Worm (Caenorhabditis elegans): ENCODE data around the gene rgef-1.

rgef-1 gene

DNA sequence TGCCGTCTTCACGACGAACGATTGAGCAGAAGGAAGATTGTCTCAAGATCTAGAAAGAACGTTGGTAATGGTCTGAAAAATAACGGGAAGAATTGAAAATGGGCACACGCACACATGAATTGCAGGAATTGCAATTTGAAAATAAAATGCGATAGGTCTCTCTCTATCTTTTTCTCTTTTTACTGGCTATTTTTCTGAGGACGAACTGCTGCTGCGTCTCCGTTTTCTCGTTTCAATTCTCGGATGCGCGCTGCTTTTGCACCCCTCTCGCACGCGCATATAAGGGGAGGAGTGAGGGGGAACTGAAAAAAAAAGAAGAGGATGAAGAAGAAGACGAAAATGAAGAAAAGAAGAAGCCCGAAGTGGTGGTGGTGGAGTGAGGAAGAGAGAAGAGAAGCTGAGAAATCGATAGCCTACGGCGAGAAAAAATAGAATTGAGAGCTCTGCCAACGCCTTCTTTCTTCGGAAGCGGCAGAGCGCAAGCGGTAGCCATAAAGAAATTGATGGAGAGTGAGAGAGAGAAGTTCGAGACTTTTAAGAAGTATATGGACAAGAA, at the start of gene rgef-1:
TSS of gene rgef-1 (minus strand) at position 51 of the 556 bp plus-strand sequence.
- TF ChIP-seq W03F9.2 (tag; optimal IDR thresholded peaks at IDR 0.05) = no peak
- peak; percentile 61 for TF ChIP-seq him-1 (tag; optimal IDR thresholded peaks at IDR 0.05)

ce11 chrV:9609217-9609616, 47.7 kb upstream of the rgef-1 start:
- no peak for TF ChIP-seq him-1 (tag; optimal IDR thresholded peaks at IDR 0.05)
- no peak for TF ChIP-seq W03F9.2 (tag; optimal IDR thresholded peaks at IDR 0.05)
- TF ChIP-seq dao-5 (tag; optimal IDR thresholded peaks at IDR 0.05) = no peak

ce11 chrV:9608256-9608655, 46.8 kb upstream of the rgef-1 start, which contains the start of gene dop-2:
Gene dop-2, plus strand, starts transcription at chrV:9608556.
- TF ChIP-seq W03F9.2 (tag; optimal IDR thresholded peaks at IDR 0.05) = no peak
- TF ChIP-seq dao-5 (tag; optimal IDR thresholded peaks at IDR 0.05) = no peak
- TF ChIP-seq him-1 (tag; optimal IDR thresholded peaks at IDR 0.05) = no peak

ce11 chrV:9590317-9590716, 28.8 kb upstream of the rgef-1 start, which contains the start of gene K09G1.2:
Gene K09G1.2, plus strand, starts transcription at chrV:9590617.
- no peak for TF ChIP-seq him-1 (tag; optimal IDR thresholded peaks at IDR 0.05)
- no peak for TF ChIP-seq W03F9.2 (tag; optimal IDR thresholded peaks at IDR 0.05)

- TF ChIP-seq him-1 (tag; optimal IDR thresholded peaks at IDR 0.05) (no peak), dao-5 (tag; optimal IDR thresholded peaks at IDR 0.05) (no peak), W03F9.2 (tag; optimal IDR thresholded peaks at IDR 0.05) (no peak)
Observed at ce11 chrV:9588574-9588973, 27.1 kb upstream of the rgef-1 start.

- no peak for TF ChIP-seq W03F9.2 (tag; optimal IDR thresholded peaks at IDR 0.05)
- TF ChIP-seq him-1 (tag; optimal IDR thresholded peaks at IDR 0.05) = no peak
- no peak for TF ChIP-seq dao-5 (tag; optimal IDR thresholded peaks at IDR 0.05)
Observed at ce11 chrV:9587619-9588018, 26.1 kb upstream of the rgef-1 start.

ce11 chrV:9584263-9584662, 22.8 kb upstream of the rgef-1 start:
- TF ChIP-seq him-1 (tag; optimal IDR thresholded peaks at IDR 0.05) (no peak), dao-5 (tag; optimal IDR thresholded peaks at IDR 0.05) (no peak), W03F9.2 (tag; optimal IDR thresholded peaks at IDR 0.05) (no peak)

ce11 chrV:9583323-9583644, 21.8 kb upstream of the rgef-1 start, which contains the start of gene K09G1.1:
Gene K09G1.1, plus strand, starts transcription at chrV:9583545.
- TF ChIP-seq him-1 (tag; optimal IDR thresholded peaks at IDR 0.05) = no peak
- TF ChIP-seq W03F9.2 (tag; optimal IDR thresholded peaks at IDR 0.05) = no peak
- TF ChIP-seq dao-5 (tag; optimal IDR thresholded peaks at IDR 0.05) = no peak

ce11 chrV:9582594-9583322, 21.3 kb upstream of the rgef-1 start, which contains the start of gene rtfo-1:
Gene rtfo-1, minus strand, starts transcription at chrV:9582644.
- no peak for TF ChIP-seq him-1 (tag; optimal IDR thresholded peaks at IDR 0.05)
- no peak for TF ChIP-seq W03F9.2 (tag; optimal IDR thresholded peaks at IDR 0.05)

DNA sequence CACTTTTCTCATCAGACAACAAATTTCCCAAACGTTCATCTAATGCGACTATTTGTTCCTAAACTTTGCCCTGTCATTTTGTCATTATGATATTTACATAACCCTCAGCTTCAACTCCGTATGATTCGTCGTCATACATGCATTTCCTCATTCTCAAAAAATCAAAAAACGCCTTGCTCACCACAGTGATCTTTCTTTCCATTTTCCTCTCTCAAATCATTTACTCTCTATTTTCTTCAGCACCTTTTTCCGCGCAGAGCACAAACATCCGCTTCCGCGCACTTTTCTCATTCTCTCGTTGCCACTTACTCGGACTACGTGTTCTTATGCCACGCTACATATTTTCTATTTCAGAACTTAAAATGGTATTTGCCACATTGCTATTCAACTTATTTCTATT, 15.5 kb upstream of the rgef-1 start, which contains the start of gene F25B3.2:
TSS of gene F25B3.2 (plus strand) at position 301 of the 400 bp plus-strand sequence.
- TF ChIP-seq W03F9.2 (tag; optimal IDR thresholded peaks at IDR 0.05) = no peak
- no peak for TF ChIP-seq dao-5 (tag; optimal IDR thresholded peaks at IDR 0.05)
- TF ChIP-seq him-1 (tag; optimal IDR thresholded peaks at IDR 0.05) = no peak

DNA sequence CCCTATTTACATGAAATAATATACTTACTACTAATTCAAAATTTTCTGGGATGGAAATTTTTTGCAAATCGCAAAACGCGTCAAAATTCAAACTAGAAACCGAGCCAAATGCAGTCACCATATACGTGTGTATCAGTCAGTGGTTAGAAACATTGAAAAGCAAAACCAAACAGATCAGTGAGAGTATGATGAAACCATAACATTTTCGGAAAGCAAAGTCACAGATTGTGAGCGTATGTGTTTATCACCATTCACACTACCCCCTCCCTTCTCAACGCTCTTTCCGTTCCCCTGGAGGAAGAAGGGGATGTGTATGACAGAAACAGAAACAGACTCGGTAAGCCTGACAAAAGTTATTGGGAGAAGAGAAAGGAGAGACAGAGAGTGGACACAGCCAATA, 10.2 kb upstream of the rgef-1 start:
- TF ChIP-seq W03F9.2 (tag; optimal IDR thresholded peaks at IDR 0.05) (no peak), dao-5 (tag; optimal IDR thresholded peaks at IDR 0.05) (no peak), him-1 (tag; optimal IDR thresholded peaks at IDR 0.05) (no peak)

DNA sequence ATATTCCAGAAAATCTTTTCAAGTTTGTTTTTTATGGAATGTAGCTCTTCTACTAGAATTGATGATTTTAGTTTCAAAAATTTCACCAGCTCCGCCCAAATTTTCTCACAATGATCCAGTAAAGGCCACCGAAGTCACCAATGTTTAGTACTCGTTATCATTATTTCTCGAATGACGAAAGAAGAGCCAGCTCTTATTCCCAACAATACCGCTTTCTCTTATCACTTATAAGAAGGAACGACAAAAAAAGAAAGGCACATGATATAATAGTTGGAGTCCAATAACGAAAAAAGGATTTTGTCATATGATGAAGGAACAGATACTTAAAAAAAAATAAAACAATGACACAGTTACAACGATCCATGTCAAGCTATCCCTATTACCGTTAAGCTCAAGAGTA, 9.6 kb upstream of the rgef-1 start:
- no peak for TF ChIP-seq dao-5 (tag; optimal IDR thresholded peaks at IDR 0.05)
- TF ChIP-seq W03F9.2 (tag; optimal IDR thresholded peaks at IDR 0.05) = no peak
- no peak for TF ChIP-seq him-1 (tag; optimal IDR thresholded peaks at IDR 0.05)

ce11 chrV:9570197-9570596, 8.7 kb upstream of the rgef-1 start, which contains the start of gene F25B3.5:
Gene F25B3.5, minus strand, starts transcription at chrV:9570297.
- TF ChIP-seq W03F9.2 (tag; optimal IDR thresholded peaks at IDR 0.05) (no peak), dao-5 (tag; optimal IDR thresholded peaks at IDR 0.05) (no peak), him-1 (tag; optimal IDR thresholded peaks at IDR 0.05) (no peak)

- no peak for TF ChIP-seq dao-5 (tag; optimal IDR thresholded peaks at IDR 0.05)
- no peak for TF ChIP-seq him-1 (tag; optimal IDR thresholded peaks at IDR 0.05)
- TF ChIP-seq W03F9.2 (tag; optimal IDR thresholded peaks at IDR 0.05) = no peak
Observed at ce11 chrV:9568707-9569106, 7.2 kb upstream of the rgef-1 start, which contains the start of gene F25B3.4. Gene F25B3.4, minus strand, starts transcription at chrV:9568807.
